ENCODE assay signal across 3 fruit fly cellular contexts in the genomic region with DNA sequence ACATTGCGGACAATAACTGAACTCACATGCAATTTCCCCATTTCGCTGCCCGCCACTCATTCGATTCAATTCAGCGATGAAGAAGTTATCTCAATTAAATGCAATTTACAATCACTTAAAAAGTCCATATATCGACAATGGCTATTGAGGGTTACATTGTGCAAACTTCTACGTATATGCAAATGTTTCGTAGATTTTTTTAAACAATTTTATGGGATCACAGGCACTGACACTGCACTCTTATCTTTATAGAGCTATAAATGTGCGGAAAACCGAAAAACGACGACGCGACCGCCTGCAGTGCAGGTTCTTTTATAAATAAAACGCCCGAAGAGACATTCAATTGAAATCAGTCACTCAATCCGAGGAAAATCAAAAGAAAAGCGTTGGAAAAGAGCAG.
A peak's percentile ranks its signal among the peaks of the same experiment; 100 is the strongest.
TF ChIP-seq lines count a peak whose summit lies in the region.

No protein-coding gene starts in this region.

- TF ChIP-seq CTCF in whole organism, embryonic (GFP tag; optimal IDR thresholded peaks at IDR 0.05; lab: Kevin White, UChicago) = no peak

TF ChIP-seq in whole organism, adult, 20 proteins besides CTCF, POLR2A, EP300 and RAD21:
- TF ChIP-seq kay (GFP tag; lab: Kevin White, UChicago; ENCODE audit: borderline replicate concordance) = peak; percentile 27
- no peak for TF ChIP-seq Hr96 (GFP tag; optimal IDR thresholded peaks at IDR 0.05; lab: Kevin White, UChicago)
- TF ChIP-seq CG11617 (GFP tag; optimal IDR thresholded peaks at IDR 0.05; lab: Kevin White, UChicago) = no peak
- no peak for TF ChIP-seq Clk (GFP tag; optimal IDR thresholded peaks at IDR 0.05; lab: Kevin White, UChicago)
- TF ChIP-seq CG12768 (GFP tag; optimal IDR thresholded peaks at IDR 0.05; lab: Kevin White, UChicago) = no peak

TF ChIP-seq in whole organism, embryonic, 481 proteins besides CTCF, POLR2A, EP300 and RAD21:
- TF ChIP-seq HLH3B (GFP tag; IDR thresholded peaks at IDR 0.05; lab: Robert Waterston, UW) = no peak
- peak in 1 of 2 experiments; percentile 37 for TF ChIP-seq Trl (optimal IDR thresholded peaks at IDR 0.05; lab: Kevin White, UChicago)
- no peak for TF ChIP-seq Trl (GFP tag; optimal IDR thresholded peaks at IDR 0.05; lab: Kevin White, UChicago)
- no peak for TF ChIP-seq Chrac-16 (GFP tag; optimal IDR thresholded peaks at IDR 0.05; lab: Kevin White, UChicago)
- no peak for TF ChIP-seq slbo (GFP tag; IDR thresholded peaks at IDR 0.05; lab: Robert Waterston, UW)
- TF ChIP-seq dm (GFP tag; optimal IDR thresholded peaks at IDR 0.05; lab: Kevin White, UChicago) = no peak
- TF ChIP-seq disco-r (GFP tag; optimal IDR thresholded peaks at IDR 0.05; lab: Kevin White, UChicago) = no peak
- TF ChIP-seq TFAM (GFP tag; optimal IDR thresholded peaks at IDR 0.05; lab: Kevin White, UChicago) = no peak
- TF ChIP-seq Sox102F (GFP tag; optimal IDR thresholded peaks at IDR 0.05; lab: Kevin White, UChicago) = no peak
- TF ChIP-seq CoRest (tag; optimal IDR thresholded peaks at IDR 0.05; lab: Kevin White, UChicago) = no peak
- TF ChIP-seq tll (GFP tag; optimal IDR thresholded peaks at IDR 0.05; lab: Kevin White, UChicago) = no peak
- no peak for TF ChIP-seq CG16779 (GFP tag; IDR thresholded peaks at IDR 0.05; lab: Robert Waterston, UW)
- peak; percentile 89; the same call in 1 of the 3 replicates for TF ChIP-seq CG2199 (GFP tag; IDR thresholded peaks at IDR 0.05; lab: Robert Waterston, UW)
- TF ChIP-seq trh (GFP tag; optimal IDR thresholded peaks at IDR 0.05; lab: Kevin White, UChicago) = no peak
- no peak for TF ChIP-seq fru (optimal IDR thresholded peaks at IDR 0.05; lab: Kevin White, UChicago)
- TF ChIP-seq CG7963 (GFP tag; IDR thresholded peaks at IDR 0.05; lab: Robert Waterston, UW; ENCODE audit: partially characterized antibody) = no peak
- TF ChIP-seq Drgx (GFP tag; IDR thresholded peaks at IDR 0.05; lab: Robert Waterston, UW) = no peak
- peak; percentile 32 for TF ChIP-seq CG15479 (GFP tag; optimal IDR thresholded peaks at IDR 0.05; lab: Kevin White, UChicago)
- no peak for TF ChIP-seq CG6765 (GFP tag; optimal IDR thresholded peaks at IDR 0.05; lab: Kevin White, UChicago)
- no peak for TF ChIP-seq chif (GFP tag; optimal IDR thresholded peaks at IDR 0.05; lab: Kevin White, UChicago)
- TF ChIP-seq PHDP (tag; optimal IDR thresholded peaks at IDR 0.05; lab: Kevin White, UChicago) = no peak
- no peak for TF ChIP-seq CG8359 (GFP tag; optimal IDR thresholded peaks at IDR 0.05; lab: Kevin White, UChicago; ENCODE audit: borderline replicate concordance)
- TF ChIP-seq zfh1 (GFP tag; IDR thresholded peaks at IDR 0.05; lab: Robert Waterston, UW) = no peak

TF ChIP-seq in whole organism, prepupa, 60 proteins besides CTCF, POLR2A, EP300 and RAD21:
- no peak for TF ChIP-seq CG31627 (GFP tag; optimal IDR thresholded peaks at IDR 0.05; lab: Kevin White, UChicago)
- TF ChIP-seq Smox (GFP tag; optimal IDR thresholded peaks at IDR 0.05; lab: Kevin White, UChicago) = no peak
- peak; percentile 5 for TF ChIP-seq CG6276 (GFP tag; optimal IDR thresholded peaks at IDR 0.05; lab: Kevin White, UChicago)
- TF ChIP-seq CG6808 (GFP tag; optimal IDR thresholded peaks at IDR 0.05; lab: Kevin White, UChicago) = no peak
- TF ChIP-seq lz (GFP tag; optimal IDR thresholded peaks at IDR 0.05; lab: Kevin White, UChicago) = no peak
- TF ChIP-seq svp (GFP tag; lab: Kevin White, UChicago) = peak; percentile 95
- TF ChIP-seq Sox15 (GFP tag; optimal IDR thresholded peaks at IDR 0.05; lab: Kevin White, UChicago) = no peak
- TF ChIP-seq topi (GFP tag; optimal IDR thresholded peaks at IDR 0.05; lab: Kevin White, UChicago) = no peak
- no peak for TF ChIP-seq CG16779 (tag; optimal IDR thresholded peaks at IDR 0.05; lab: Kevin White, UChicago)
- TF ChIP-seq CG15336 (GFP tag; IDR thresholded peaks at IDR 0.05; lab: Robert Waterston, UW) = peak; percentile 17; the same call in 1 of the 2 replicates
- no peak for TF ChIP-seq spab (GFP tag; optimal IDR thresholded peaks at IDR 0.05; lab: Kevin White, UChicago)
- no peak for TF ChIP-seq Ets96B (tag; optimal IDR thresholded peaks at IDR 0.05; lab: Kevin White, UChicago)
- TF ChIP-seq CG8119 (GFP tag; IDR thresholded peaks at IDR 0.05; lab: Robert Waterston, UW) = no peak
- TF ChIP-seq Met (GFP tag; optimal IDR thresholded peaks at IDR 0.05; lab: Kevin White, UChicago) = no peak
- TF ChIP-seq fd85E (GFP tag; optimal IDR thresholded peaks at IDR 0.05; lab: Kevin White, UChicago) = no peak
- no peak for TF ChIP-seq CG7368 (GFP tag; optimal IDR thresholded peaks at IDR 0.05; lab: Kevin White, UChicago)
- TF ChIP-seq net (GFP tag; optimal IDR thresholded peaks at IDR 0.05; lab: Kevin White, UChicago) = no peak
- TF ChIP-seq vri (GFP tag; optimal IDR thresholded peaks at IDR 0.05; lab: Kevin White, UChicago) = no peak
- no peak for TF ChIP-seq ss (GFP tag; optimal IDR thresholded peaks at IDR 0.05; lab: Kevin White, UChicago)
- TF ChIP-seq CG1621 (tag; optimal IDR thresholded peaks at IDR 0.05; lab: Kevin White, UChicago) = no peak
- no peak for TF ChIP-seq CG8319 (GFP tag; optimal IDR thresholded peaks at IDR 0.05; lab: Kevin White, UChicago)
- TF ChIP-seq CG3032 (tag; optimal IDR thresholded peaks at IDR 0.05; lab: Kevin White, UChicago) = no peak
- TF ChIP-seq fkh (GFP tag; optimal IDR thresholded peaks at IDR 0.05; lab: Kevin White, UChicago) = no peak
- TF ChIP-seq CG8632 (GFP tag; optimal IDR thresholded peaks at IDR 0.05; lab: Kevin White, UChicago) = no peak
- no peak for TF ChIP-seq CG6792 (GFP tag; optimal IDR thresholded peaks at IDR 0.05; lab: Kevin White, UChicago)
- TF ChIP-seq Gug (GFP tag; IDR thresholded peaks at IDR 0.05; lab: Robert Waterston, UW) = no peak
